Worm (Caenorhabditis elegans): ENCODE measurements around the gene oac-14.

Gene oac-14

DNA sequence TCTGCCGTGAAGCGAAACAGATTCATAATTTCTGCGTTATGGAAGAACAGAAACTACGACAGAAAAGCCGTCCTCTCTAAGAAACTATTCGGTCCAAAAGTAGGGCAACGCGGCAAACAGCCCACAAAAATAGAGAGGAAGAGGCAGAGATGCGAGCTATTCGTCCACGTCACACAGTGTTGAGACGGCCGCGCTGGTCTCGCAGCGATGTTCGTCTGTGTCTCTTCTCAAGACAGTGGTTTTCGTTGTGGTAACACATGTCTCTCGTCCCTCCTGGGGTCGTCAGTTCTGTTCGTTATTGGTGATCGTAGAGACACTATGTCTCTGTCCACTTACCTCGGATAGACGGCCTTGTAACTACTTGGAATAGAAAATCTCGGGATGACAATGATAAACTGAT, 16.9 kb upstream of the oac-14 start, which contains the start of gene erd-2.1:
Gene erd-2.1 (minus strand): TSS at position 114 of the 400 bp plus-strand sequence.
- TF ChIP-seq eor-1 (tag; optimal IDR thresholded peaks at IDR 0.05) (no peak), elt-3 (tag; optimal IDR thresholded peaks at IDR 0.05) (no peak), ceh-9 (tag; optimal IDR thresholded peaks at IDR 0.05) (no peak), ceh-82 (tag; optimal IDR thresholded peaks at IDR 0.05) (no peak), snpc-4 (tag; optimal IDR thresholded peaks at IDR 0.05) (peak; percentile 2), lin-15B (tag; optimal IDR thresholded peaks at IDR 0.05) (peak; percentile 57), nhr-25 (tag; optimal IDR thresholded peaks at IDR 0.05) (peak; percentile 57), lsy-12 (tag; optimal IDR thresholded peaks at IDR 0.05) (peak; percentile 2), ztf-11 (tag; optimal IDR thresholded peaks at IDR 0.05) (no peak), mdl-1 (tag; optimal IDR thresholded peaks at IDR 0.05) (no peak), pqm-1 (tag; optimal IDR thresholded peaks at IDR 0.05) (peak; percentile 35), egl-27 (tag; optimal IDR thresholded peaks at IDR 0.05) (no peak), elt-1 (tag; optimal IDR thresholded peaks at IDR 0.05) (no peak), hmg-11 (tag; optimal IDR thresholded peaks at IDR 0.05) (peak; percentile 75), nhr-28 (tag; optimal IDR thresholded peaks at IDR 0.05) (no peak), ceh-28 (tag; optimal IDR thresholded peaks at IDR 0.05) (peak; percentile 40), tbx-2 (tag; optimal IDR thresholded peaks at IDR 0.05) (peak; percentile 20), skn-1 (tag; optimal IDR thresholded peaks at IDR 0.05) (no peak), unc-39 (tag; optimal IDR thresholded peaks at IDR 0.05) (no peak), egl-5 (tag; optimal IDR thresholded peaks at IDR 0.05) (peak; percentile 69), nhr-23 (tag; optimal IDR thresholded peaks at IDR 0.05) (peak; percentile 89), ama-1 (optimal IDR thresholded peaks at IDR 0.05) (peak; percentile 69), lin-39 (tag; optimal IDR thresholded peaks at IDR 0.05) (peak; percentile 75), nfya-1 (tag; optimal IDR thresholded peaks at IDR 0.05; ENCODE audit: insufficient read depth) (peak; percentile 95), pha-4 (tag; optimal IDR thresholded peaks at IDR 0.05) (peak; percentile 69), nhr-43 (tag; optimal IDR thresholded peaks at IDR 0.05; ENCODE audit: poor library complexity, severe bottlenecking) (peak; percentile 58), elt-2 (tag; optimal IDR thresholded peaks at IDR 0.05) (peak; percentile 52)

DNA sequence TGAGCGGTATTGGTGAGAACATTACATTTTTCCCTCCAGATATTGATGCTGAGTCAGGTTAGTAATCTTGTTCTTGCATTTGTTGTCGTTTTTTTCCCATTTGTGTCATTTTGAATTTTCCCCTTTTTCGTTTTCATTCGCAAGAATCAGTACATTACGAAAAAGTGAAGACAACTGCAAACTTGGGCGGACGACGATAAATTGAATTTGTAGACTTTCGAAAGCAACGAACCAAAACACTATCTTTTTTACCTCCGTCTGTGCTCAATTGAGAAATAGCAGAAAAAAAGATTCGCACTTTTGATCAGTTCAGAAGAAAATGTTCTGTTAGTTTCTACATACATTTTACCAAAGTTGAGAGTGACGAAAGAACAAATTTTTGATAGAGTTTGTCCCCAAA, 13.3 kb upstream of the oac-14 start:
- TF ChIP-seq mml-1 (tag; optimal IDR thresholded peaks at IDR 0.05), result no peak
- no peak for TF ChIP-seq nhr-237 (tag; optimal IDR thresholded peaks at IDR 0.05)
- TF ChIP-seq fkh-10 (GFP tag; optimal IDR thresholded peaks at IDR 0.05), result peak; percentile 40

ce11 chrX:10154317-10154942, 12.6 kb upstream of the oac-14 start, which contains the start of gene F09B9.5:
Gene F09B9.5 (plus strand): TSS chrX:10154817.
- TF ChIP-seq ceh-9 (tag; optimal IDR thresholded peaks at IDR 0.05), result no peak
- no peak for TF ChIP-seq ama-1 (optimal IDR thresholded peaks at IDR 0.05)
- TF ChIP-seq nhr-43 (tag; optimal IDR thresholded peaks at IDR 0.05; ENCODE audit: poor library complexity, severe bottlenecking), result no peak
- TF ChIP-seq lin-15B (tag; optimal IDR thresholded peaks at IDR 0.05), result no peak
- no peak for TF ChIP-seq nhr-237 (tag; optimal IDR thresholded peaks at IDR 0.05)
- peak; percentile 62 for TF ChIP-seq nfya-1 (tag; optimal IDR thresholded peaks at IDR 0.05; ENCODE audit: insufficient read depth)
- peak; percentile 24 for TF ChIP-seq hmg-11 (tag; optimal IDR thresholded peaks at IDR 0.05)
- TF ChIP-seq fkh-2 (tag; optimal IDR thresholded peaks at IDR 0.05), result no peak
- TF ChIP-seq aly-2 (tag; optimal IDR thresholded peaks at IDR 0.05), result no peak
- TF ChIP-seq mdl-1 (tag; optimal IDR thresholded peaks at IDR 0.05), result no peak
- no peak for TF ChIP-seq snpc-4 (tag; optimal IDR thresholded peaks at IDR 0.05)
- peak; percentile 49 for TF ChIP-seq unc-62 (GFP tag; optimal IDR thresholded peaks at IDR 0.05)
- no peak for TF ChIP-seq tbx-2 (tag; optimal IDR thresholded peaks at IDR 0.05)
- no peak for TF ChIP-seq pqm-1 (tag; optimal IDR thresholded peaks at IDR 0.05)
- no peak for TF ChIP-seq ztf-4 (tag; optimal IDR thresholded peaks at IDR 0.05)
- TF ChIP-seq eor-1 (tag; optimal IDR thresholded peaks at IDR 0.05), result no peak
- no peak for TF ChIP-seq ztf-11 (tag; optimal IDR thresholded peaks at IDR 0.05)
- TF ChIP-seq nhr-67 (tag; optimal IDR thresholded peaks at IDR 0.05), result no peak
- no peak for TF ChIP-seq lin-39 (tag; optimal IDR thresholded peaks at IDR 0.05)
- TF ChIP-seq daf-12 (tag; optimal IDR thresholded peaks at IDR 0.05), result no peak
- no peak for TF ChIP-seq nhr-25 (tag; optimal IDR thresholded peaks at IDR 0.05)
- no peak for TF ChIP-seq ceh-16 (tag; optimal IDR thresholded peaks at IDR 0.05)
- no peak for TF ChIP-seq elt-2 (tag; optimal IDR thresholded peaks at IDR 0.05)
- no peak for TF ChIP-seq elt-1 (tag; optimal IDR thresholded peaks at IDR 0.05)
